Worm (Caenorhabditis elegans) whole organism, mixed stage, embryonic: ENCODE results near the gene pitp-1.

Experiments
- M03D4.4 ChIP-seq: sonication (generic microtip); optimal IDR thresholded peaks from 2 replicates; lab custom pipeline; 2017; ENCODE audit warnings: mild to moderate bottlenecking, missing genetic modification characterization, missing compliant biosample characterization
- bed-3 ChIP-seq: fragments of 200-800 bp; sonication (Bioruptor generic); optimal IDR thresholded peaks from 3 replicates; lab custom pipeline; 2018; ENCODE audit warnings: mild to moderate bottlenecking, missing genetic modification characterization, moderate library complexity, missing compliant biosample characterization
- blmp-1 ChIP-seq: fragments of 150-350 bp; optimal IDR thresholded peaks from 2 replicates; lab custom pipeline; 2014; ENCODE audit warnings: missing biosample characterization, missing genetic modification characterization
- ceh-39 ChIP-seq: fragments of 150-350 bp; optimal IDR thresholded peaks from 2 replicates; lab custom pipeline; 2014; ENCODE audit warnings: missing biosample characterization, missing genetic modification characterization
- ceh-43 ChIP-seq: fragments of 200-800 bp; sonication (Bioruptor generic); optimal IDR thresholded peaks from 2 replicates; lab custom pipeline; 2018; ENCODE audit warnings: mild to moderate bottlenecking, missing genetic modification characterization, moderate library complexity, missing compliant biosample characterization
- ceh-83 ChIP-seq: fragments of 200-800 bp; sonication (Bioruptor generic); optimal IDR thresholded peaks from 2 replicates; lab custom pipeline; 2018; ENCODE audit warnings: mild to moderate bottlenecking, missing genetic modification characterization, missing compliant biosample characterization
- ces-1 ChIP-seq: fragments of 150-350 bp; optimal IDR thresholded peaks from 2 replicates; lab custom pipeline; 2014; ENCODE audit warnings: missing biosample characterization, missing genetic modification reagents, missing genetic modification characterization
- cnd-1 ChIP-seq: fragments of 200-800 bp; sonication (Bioruptor generic); optimal IDR thresholded peaks from 2 replicates; lab custom pipeline; 2018; ENCODE audit warnings: mild to moderate bottlenecking, missing genetic modification characterization, missing compliant biosample characterization
- drap-1 ChIP-seq: fragments of 200-800 bp; sonication (Bioruptor generic); optimal IDR thresholded peaks from 3 replicates; lab custom pipeline; 2018; ENCODE audit warnings: mild to moderate bottlenecking, missing genetic modification characterization, missing compliant biosample characterization
- elt-3 ChIP-seq: fragments of 150-350 bp; optimal IDR thresholded peaks from 2 replicates; lab custom pipeline; 2014; ENCODE audit warnings: missing biosample characterization, missing genetic modification characterization
- flh-1 ChIP-seq: fragments of 200-800 bp; sonication (Bioruptor generic); optimal IDR thresholded peaks from 2 replicates; lab custom pipeline; 2018; ENCODE audit warnings: mild to moderate bottlenecking, missing genetic modification characterization, moderate library complexity, missing compliant biosample characterization
- ham-2 ChIP-seq: fragments of 200-800 bp; sonication (Bioruptor generic); optimal IDR thresholded peaks from 2 replicates; lab custom pipeline; 2018; ENCODE audit warnings: mild to moderate bottlenecking, missing genetic modification characterization, missing compliant biosample characterization
- hlh-1 ChIP-seq: fragments of 150-350 bp; optimal IDR thresholded peaks from 2 replicates; lab custom pipeline; 2014; ENCODE audit warnings: missing biosample characterization, missing genetic modification reagents, missing genetic modification characterization
- lin-32 ChIP-seq: fragments of 200-800 bp; sonication (Bioruptor generic); optimal IDR thresholded peaks from 2 replicates; lab custom pipeline; 2018; ENCODE audit warnings: mild to moderate bottlenecking, missing genetic modification characterization, missing compliant biosample characterization
- mab-5 ChIP-seq: fragments of 150-350 bp; optimal IDR thresholded peaks from 2 replicates; lab custom pipeline; 2014; ENCODE audit warnings: missing biosample characterization, missing genetic modification characterization
- mep-1 ChIP-seq: fragments of 150-350 bp; optimal IDR thresholded peaks from 2 replicates; lab custom pipeline; 2017; ENCODE audit warnings: missing biosample characterization, missing genetic modification reagents, missing genetic modification characterization, inconsistent platforms
- nhr-12 ChIP-seq: fragments of 150-350 bp; optimal IDR thresholded peaks from 2 replicates; lab custom pipeline; 2014; ENCODE audit warnings: missing biosample characterization, missing genetic modification characterization
- nhr-2 ChIP-seq: fragments of 150-350 bp; optimal IDR thresholded peaks from 2 replicates; lab custom pipeline; 2014; ENCODE audit warnings: missing biosample characterization, missing genetic modification characterization
- nhr-237 ChIP-seq: fragments of 150-350 bp; optimal IDR thresholded peaks from 2 replicates; lab custom pipeline; 2014; ENCODE audit warnings: missing biosample characterization, missing genetic modification characterization
- nhr-76 ChIP-seq: sonication (generic microtip); optimal IDR thresholded peaks from 2 replicates; lab custom pipeline; 2017; ENCODE audit warnings: missing biosample characterization, missing genetic modification characterization
- pha-4 ChIP-seq: fragments of 150-350 bp; optimal IDR thresholded peaks from 2 replicates; lab custom pipeline; 2018; ENCODE audit warnings: missing biosample characterization, missing genetic modification reagents, missing genetic modification characterization
- snpc-4 ChIP-seq: fragments of 150-350 bp; optimal IDR thresholded peaks from 2 replicates; lab custom pipeline; 2014; ENCODE audit warnings: missing biosample characterization, missing genetic modification characterization
- sptf-1 ChIP-seq: sonication (generic microtip); optimal IDR thresholded peaks from 2 replicates; lab custom pipeline; 2017; ENCODE audit warnings: mild to moderate bottlenecking, missing genetic modification characterization, moderate library complexity, missing compliant biosample characterization
- tbx-8 ChIP-seq: fragments of 200-800 bp; sonication (Bioruptor generic); optimal IDR thresholded peaks from 2 replicates; lab custom pipeline; 2018; ENCODE audit warnings: mild to moderate bottlenecking, missing genetic modification characterization, moderate library complexity, missing compliant biosample characterization
- unc-39 ChIP-seq: fragments of 150-350 bp; optimal IDR thresholded peaks from 2 replicates; lab custom pipeline; 2014; ENCODE audit warnings: missing biosample characterization, missing genetic modification characterization
- unc-62 ChIP-seq: fragments of 150-350 bp; optimal IDR thresholded peaks from 2 replicates; lab custom pipeline; 2014; ENCODE audit warnings: missing biosample characterization, missing genetic modification reagents, missing genetic modification characterization
- zip-8 ChIP-seq: fragments of 150-350 bp; optimal IDR thresholded peaks from 2 replicates; lab custom pipeline; 2014; ENCODE audit warnings: missing biosample characterization, missing genetic modification characterization

pitp-1 gene

ce11 chrIII:3562276-3562675 is 32.7 kb upstream of the pitp-1 start:
- TF ChIP-seq cnd-1 = no peak
- no peak for TF ChIP-seq tbx-8
- TF ChIP-seq snpc-4 (tag; lab: Kevin White, UChicago) = no peak
- no peak for TF ChIP-seq lin-32
- no peak for TF ChIP-seq elt-3 (tag; lab: Kevin White, UChicago)

- TF ChIP-seq mab-5 (tag; lab: Kevin White, UChicago) (no peak), ces-1 (GFP tag; lab: Kevin White, UChicago) (peak; percentile 9)
Observed at ce11 chrIII:3560235-3560634, 30.6 kb upstream of the pitp-1 start.

DNA sequence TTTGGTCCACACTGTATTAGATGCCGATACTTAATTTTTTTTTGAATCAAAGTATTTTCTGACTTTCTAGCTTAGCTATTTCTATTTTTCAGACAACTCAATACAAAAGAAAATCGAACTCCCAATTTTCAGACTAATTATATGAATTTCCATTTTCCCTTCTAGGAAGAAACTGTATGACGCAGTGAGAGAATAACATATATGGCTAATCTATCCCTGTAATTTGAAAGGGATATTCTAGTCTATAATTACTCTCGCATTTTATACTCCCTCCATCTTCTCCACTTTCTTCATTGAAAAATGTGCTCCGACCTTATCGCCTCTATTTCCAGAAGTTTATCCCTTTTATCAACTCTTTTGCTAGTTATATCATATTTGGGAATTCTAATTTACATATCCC is 23.8 kb upstream of the pitp-1 start, which contains the start of gene C54C6.4:
Gene C54C6.4, plus strand, starts transcription at position 301 of the 400 bp plus-strand sequence.
- TF ChIP-seq ces-1 (GFP tag; lab: Kevin White, UChicago) = no peak
- TF ChIP-seq nhr-12 (tag; lab: Kevin White, UChicago) = no peak
- TF ChIP-seq snpc-4 (tag; lab: Kevin White, UChicago) = no peak
- TF ChIP-seq ceh-83 (GFP tag; lab: Kevin White, UChicago) = no peak
- TF ChIP-seq drap-1 = no peak
- TF ChIP-seq ceh-39 (tag; lab: Kevin White, UChicago) = no peak
- no peak for TF ChIP-seq zip-8 (tag; lab: Kevin White, UChicago)
- no peak for TF ChIP-seq hlh-1 (tag; lab: Kevin White, UChicago)
- no peak for TF ChIP-seq nhr-2 (tag; lab: Kevin White, UChicago)
- no peak for TF ChIP-seq sptf-1 (tag; lab: Kevin White, UChicago)
- TF ChIP-seq nhr-237 (tag; lab: Kevin White, UChicago) = no peak

- TF ChIP-seq M03D4.4 (no peak), flh-1 (GFP tag; lab: Kevin White, UChicago) (no peak), nhr-76 (tag; lab: Kevin White, UChicago) (no peak), ham-2 (GFP tag; lab: Kevin White, UChicago) (no peak), nhr-237 (tag; lab: Kevin White, UChicago) (no peak), snpc-4 (tag; lab: Kevin White, UChicago) (no peak), unc-62 (no peak), unc-39 (tag; lab: Kevin White, UChicago) (no peak)
- TF ChIP-seq, all 35 proteins: peak for 0
Observed at ce11 chrIII:3550364-3550763, 20.8 kb upstream of the pitp-1 start.

DNA sequence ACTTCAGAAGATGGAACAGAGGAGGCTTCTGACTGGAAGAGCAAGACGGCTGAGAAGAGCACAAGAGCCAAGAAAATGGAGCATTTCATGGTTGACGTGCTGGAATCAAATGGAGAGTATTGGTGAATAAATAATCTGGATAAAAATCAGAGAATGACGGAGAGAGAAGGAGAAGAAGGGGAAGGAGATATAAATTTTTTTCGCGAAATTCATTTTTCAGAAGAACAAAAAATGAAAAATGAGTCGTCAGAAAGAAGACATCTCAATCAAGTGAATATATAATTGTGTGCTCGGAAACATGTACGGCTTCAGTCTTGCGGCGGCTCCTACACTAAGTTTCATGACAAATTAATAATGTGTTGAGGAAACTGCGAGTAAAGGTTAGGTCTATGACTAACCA is 20.2 kb upstream of the pitp-1 start, which contains the start of gene C54C6.5:
Gene C54C6.5, minus strand, starts transcription at position 101 of the 400 bp plus-strand sequence.
- TF ChIP-seq mep-1 (tag; lab: Kevin White, UChicago) (no peak), flh-1 (GFP tag; lab: Kevin White, UChicago) (no peak), ces-1 (GFP tag; lab: Kevin White, UChicago) (no peak), M03D4.4 (no peak), sptf-1 (tag; lab: Kevin White, UChicago) (no peak), mab-5 (tag; lab: Kevin White, UChicago) (no peak), ham-2 (GFP tag; lab: Kevin White, UChicago) (no peak), nhr-2 (tag; lab: Kevin White, UChicago) (no peak), hlh-1 (tag; lab: Kevin White, UChicago) (no peak)

DNA sequence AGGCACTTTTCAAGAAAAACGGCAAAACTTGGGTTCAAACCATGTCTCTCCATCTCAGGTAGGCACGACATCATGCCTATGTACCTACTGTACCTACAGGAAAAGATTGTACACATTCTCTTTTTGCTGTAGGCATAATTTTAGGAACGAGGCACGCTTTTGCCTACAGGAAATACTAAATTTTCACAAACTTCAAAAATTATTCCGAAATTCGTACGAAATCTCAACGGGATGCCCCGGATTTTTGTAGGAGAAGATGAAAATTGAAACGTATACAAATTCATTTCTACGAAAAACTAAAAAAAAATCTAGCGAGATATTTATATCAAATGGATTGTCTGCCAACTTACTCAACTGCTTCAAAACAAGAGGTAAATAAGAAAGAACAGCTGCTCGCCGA is 18.4 kb upstream of the pitp-1 start, which contains the start of gene C54C6.11:
Gene C54C6.11, plus strand, starts transcription at position 301 of the 400 bp plus-strand sequence.
- TF ChIP-seq ceh-43 (no peak), nhr-76 (tag; lab: Kevin White, UChicago) (no peak), pha-4 (tag; lab: Kevin White, UChicago) (no peak), bed-3 (GFP tag; lab: Kevin White, UChicago) (no peak), mab-5 (tag; lab: Kevin White, UChicago) (no peak), nhr-237 (tag; lab: Kevin White, UChicago) (no peak), ceh-39 (tag; lab: Kevin White, UChicago) (no peak), ham-2 (GFP tag; lab: Kevin White, UChicago) (no peak), snpc-4 (tag; lab: Kevin White, UChicago) (no peak), sptf-1 (tag; lab: Kevin White, UChicago) (no peak)

DNA sequence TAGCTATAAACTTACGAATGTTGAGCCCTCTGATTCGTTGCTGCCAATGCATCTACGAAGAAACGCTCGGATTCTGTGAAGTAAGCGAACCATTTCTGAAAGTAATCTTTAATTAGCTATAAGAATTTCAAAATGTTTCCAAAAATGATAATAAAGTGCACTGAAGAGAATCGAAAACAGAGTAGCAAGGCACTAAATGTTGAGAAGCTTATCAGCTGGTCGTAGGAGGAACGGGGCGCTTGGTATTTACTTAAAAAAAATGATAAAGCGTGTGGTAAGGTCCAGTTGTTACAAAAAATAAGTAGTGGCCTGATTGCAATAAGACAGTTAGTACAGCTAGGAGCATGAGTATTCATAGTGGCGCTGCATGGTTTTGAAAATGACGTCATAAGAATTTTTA is 16.7 kb upstream of the pitp-1 start, which contains the start of gene C54C6.7:
Gene C54C6.7, minus strand, starts transcription at position 101 of the 400 bp plus-strand sequence.
- TF ChIP-seq zip-8 (tag; lab: Kevin White, UChicago) (peak; percentile 9), blmp-1 (tag; lab: Kevin White, UChicago) (no peak)
